Worm (Caenorhabditis elegans) whole organism, L2 larva: Measurements from ENCODE around the gene F15A4.2.

ENCODE experiments used
- F13H6.1 ChIP-seq: sonication (generic microtip); optimal IDR thresholded peaks from 2 replicates; lab custom pipeline; 2016; ENCODE audit warnings: missing genetic modification characterization, missing compliant biosample characterization
- R02D3.7 ChIP-seq: fragments of 150-350 bp; optimal IDR thresholded peaks from 2 replicates; lab custom pipeline; 2014; ENCODE audit warnings: missing biosample characterization, missing genetic modification characterization
- ZK546.5 ChIP-seq: sonication (generic microtip); optimal IDR thresholded peaks from 2 replicates; lab custom pipeline; 2017; ENCODE audit warnings: missing biosample characterization, missing genetic modification characterization
- aly-2 ChIP-seq: fragments of 150-350 bp; optimal IDR thresholded peaks from 2 replicates; lab custom pipeline; 2014; ENCODE audit warnings: missing biosample characterization, missing genetic modification characterization
- ama-1 ChIP-seq: fragments of 150-350 bp; optimal IDR thresholded peaks from 2 replicates; lab custom pipeline; 2018; ENCODE audit warnings: inconsistent platforms
- blmp-1 ChIP-seq: sonication (generic microtip); optimal IDR thresholded peaks from 2 replicates; lab custom pipeline; 2017; ENCODE audit warnings: missing genetic modification characterization, mild to moderate bottlenecking, missing compliant biosample characterization, antibody characterized with exemption, moderate library complexity; ENCODE audit not compliant: insufficient read depth
- ceh-16 ChIP-seq: fragments of 150-350 bp; optimal IDR thresholded peaks from 2 replicates; lab custom pipeline; 2014; ENCODE audit warnings: missing biosample characterization, missing genetic modification characterization
- crh-2 ChIP-seq: sonication (generic microtip); optimal IDR thresholded peaks from 2 replicates; lab custom pipeline; 2017; ENCODE audit warnings: missing biosample characterization, missing genetic modification characterization
- elt-1 ChIP-seq: fragments of 150-350 bp; optimal IDR thresholded peaks from 2 replicates; lab custom pipeline; 2014; ENCODE audit warnings: missing biosample characterization, missing genetic modification characterization
- elt-3 ChIP-seq: sonication (generic microtip); optimal IDR thresholded peaks from 2 replicates; lab custom pipeline; 2017; ENCODE audit warnings: missing biosample characterization, missing genetic modification characterization
- fos-1 ChIP-seq: fragments of 150-350 bp; optimal IDR thresholded peaks from 2 replicates; lab custom pipeline; 2014; ENCODE audit warnings: missing biosample characterization, missing genetic modification characterization
- gmeb-1 ChIP-seq: fragments of 150-350 bp; optimal IDR thresholded peaks from 2 replicates; lab custom pipeline; 2014; ENCODE audit warnings: missing biosample characterization, missing genetic modification characterization
- lin-11 ChIP-seq: fragments of 150-350 bp; sonication (generic microtip); optimal IDR thresholded peaks from 2 replicates; lab custom pipeline; 2014; ENCODE audit warnings: missing biosample characterization, missing genetic modification characterization, inconsistent platforms, mixed read lengths
- lin-13 ChIP-seq: fragments of 150-350 bp; optimal IDR thresholded peaks from 2 replicates; lab custom pipeline; 2014; ENCODE audit warnings: missing biosample characterization, missing genetic modification reagents, missing genetic modification characterization
- mbf-1 ChIP-seq: sonication (generic microtip); optimal IDR thresholded peaks from 2 replicates; lab custom pipeline; 2017; ENCODE audit warnings: missing biosample characterization, missing genetic modification characterization
- mdl-1 ChIP-seq, 2 experiments: fragments of 150-350 bp in 1 of 2; sonication (generic microtip) in 1 of 2; optimal IDR thresholded peaks; 2 replicates each; lab custom pipeline; 2017; ENCODE audit warnings: missing biosample characterization in 2 of 2, missing genetic modification characterization in 2 of 2
- nhr-10 ChIP-seq: sonication (generic microtip); optimal IDR thresholded peaks from 2 replicates; lab custom pipeline; 2017; ENCODE audit warnings: missing biosample characterization, missing genetic modification characterization
- nhr-12 ChIP-seq: fragments of 150-350 bp; optimal IDR thresholded peaks from 2 replicates; lab custom pipeline; 2014; ENCODE audit warnings: missing biosample characterization, missing genetic modification characterization
- nhr-129 ChIP-seq: fragments of 150-350 bp; optimal IDR thresholded peaks from 2 replicates; lab custom pipeline; 2014; ENCODE audit warnings: missing biosample characterization, missing genetic modification characterization
- nhr-21 ChIP-seq: fragments of 150-350 bp; optimal IDR thresholded peaks from 2 replicates; lab custom pipeline; 2014; ENCODE audit warnings: missing biosample characterization, missing genetic modification characterization
- nhr-237 ChIP-seq: fragments of 150-350 bp; optimal IDR thresholded peaks from 2 replicates; lab custom pipeline; 2014; ENCODE audit warnings: missing biosample characterization, missing genetic modification characterization
- nhr-6 ChIP-seq: fragments of 150-350 bp; optimal IDR thresholded peaks from 2 replicates; lab custom pipeline; 2014; ENCODE audit warnings: missing biosample characterization, missing genetic modification characterization
- nhr-77 ChIP-seq: fragments of 150-350 bp; optimal IDR thresholded peaks from 2 replicates; lab custom pipeline; 2014; ENCODE audit warnings: missing biosample characterization, missing genetic modification characterization
- peb-1 ChIP-seq: fragments of 150-350 bp; optimal IDR thresholded peaks from 2 replicates; lab custom pipeline; 2014; ENCODE audit warnings: missing biosample characterization, missing genetic modification characterization
- sem-4 ChIP-seq: fragments of 150-350 bp; optimal IDR thresholded peaks from 2 replicates; lab custom pipeline; 2014; ENCODE audit warnings: missing biosample characterization, missing genetic modification reagents, missing genetic modification characterization
- skn-1 ChIP-seq: sonication (generic microtip); optimal IDR thresholded peaks from 2 replicates; lab custom pipeline; 2017; ENCODE audit warnings: missing biosample characterization, missing genetic modification characterization
- sma-9 ChIP-seq, 2 experiments: fragments of 150-350 bp in 1 of 2; sonication (generic microtip) in 1 of 2; optimal IDR thresholded peaks; 2 replicates each; lab custom pipeline; 2014 to 2016; ENCODE audit warnings: missing genetic modification characterization in 2 of 2, mild to moderate bottlenecking in 1 of 2, missing biosample characterization in 1 of 2, missing compliant biosample characterization in 1 of 2, missing genetic modification reagents in 1 of 2, moderate library complexity in 1 of 2
- snpc-4 ChIP-seq: fragments of 150-350 bp; optimal IDR thresholded peaks from 2 replicates; lab custom pipeline; 2014; ENCODE audit warnings: missing biosample characterization, missing genetic modification characterization
- unc-55 ChIP-seq: fragments of 150-350 bp; sonication (generic microtip); optimal IDR thresholded peaks from 3 replicates; lab custom pipeline; 2014; ENCODE audit warnings: missing biosample characterization, missing genetic modification reagents, missing genetic modification characterization
- unc-62 ChIP-seq: fragments of 150-350 bp; optimal IDR thresholded peaks from 2 replicates; lab custom pipeline; 2014; ENCODE audit warnings: missing biosample characterization, missing genetic modification reagents, missing genetic modification characterization
- zag-1 ChIP-seq: fragments of 150-350 bp; optimal IDR thresholded peaks from 2 replicates; lab custom pipeline; 2014; ENCODE audit warnings: missing biosample characterization, missing genetic modification characterization
- ztf-1 ChIP-seq: fragments of 200-800 bp; sonication (Bioruptor generic); conservative IDR thresholded peaks from 2 replicates; pipeline ENCODE4 v1.3.6; 2022; ENCODE audit warnings: missing genetic modification characterization, missing compliant biosample characterization
- ztf-11 ChIP-seq: sonication (generic microtip); optimal IDR thresholded peaks from 2 replicates; lab custom pipeline; 2017; ENCODE audit warnings: missing biosample characterization, missing genetic modification characterization
- ztf-4 ChIP-seq: fragments of 150-350 bp; optimal IDR thresholded peaks from 2 replicates; lab custom pipeline; 2014; ENCODE audit warnings: missing biosample characterization, missing genetic modification characterization

F15A4.2 gene

DNA sequence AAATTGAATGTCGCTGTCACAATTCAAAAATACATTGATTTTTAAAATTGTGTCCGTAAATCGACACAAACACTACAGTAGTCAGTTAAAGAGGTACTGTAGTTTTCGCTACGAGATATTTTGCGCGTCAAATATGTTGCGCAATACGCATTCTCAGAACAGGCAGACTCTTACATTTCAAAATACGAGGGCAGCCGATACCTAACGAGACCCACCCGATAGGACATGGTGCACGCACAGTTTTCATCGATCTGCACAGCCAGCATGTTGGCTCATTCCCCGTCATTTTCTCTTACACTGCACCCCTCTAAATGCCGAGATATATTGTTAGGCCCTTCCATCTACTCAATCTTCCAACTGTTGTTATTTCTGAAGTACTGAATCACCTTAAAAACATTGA, at the start of gene F15A4.2:
TSS of gene F15A4.2 (plus strand) at position 301 of the 400 bp plus-strand sequence.
- TF ChIP-seq sem-4 (tag; lab: Kevin White, UChicago) (no peak), ceh-16 (tag; lab: Kevin White, UChicago) (no peak), ztf-4 (tag; lab: Kevin White, UChicago) (no peak), nhr-129 (tag; lab: Kevin White, UChicago) (no peak), R02D3.7 (tag; lab: Kevin White, UChicago) (no peak), nhr-12 (tag; lab: Kevin White, UChicago) (no peak), unc-55 (GFP tag; lab: Kevin White, UChicago) (no peak), ZK546.5 (tag; lab: Kevin White, UChicago) (no peak), elt-1 (no peak), F13H6.1 (tag; lab: Kevin White, UChicago) (no peak)

DNA sequence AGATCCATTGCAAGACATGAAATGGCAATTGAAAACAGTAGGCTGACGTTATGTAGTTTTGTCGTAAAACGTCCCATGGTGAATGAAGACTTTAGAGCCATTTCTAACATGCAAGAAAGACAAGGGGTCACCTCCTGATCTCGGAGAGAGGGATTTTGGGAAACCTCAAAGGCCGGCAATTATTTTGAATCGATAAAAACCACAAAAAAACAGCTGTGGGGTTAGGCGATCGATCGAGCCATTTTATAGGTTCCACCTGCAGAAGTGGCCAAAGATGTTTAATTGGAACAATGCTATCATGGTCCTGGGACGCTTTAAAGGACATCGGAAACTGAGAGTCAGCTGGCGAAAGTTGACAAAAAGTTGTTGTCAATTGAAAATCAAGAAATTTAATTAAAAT, 47.5 kb upstream of the F15A4.2 start, which contains the start of gene Y57A10C.11:
TSS of gene Y57A10C.11 (minus strand) at position 101 of the 400 bp plus-strand sequence.
- no peak for TF ChIP-seq nhr-6 (tag; lab: Kevin White, UChicago)
- TF ChIP-seq blmp-1, result no peak
- TF ChIP-seq zag-1 (tag; lab: Kevin White, UChicago), result no peak
- no peak for TF ChIP-seq aly-2 (tag; lab: Kevin White, UChicago)
- no peak for TF ChIP-seq snpc-4 (tag; lab: Kevin White, UChicago)
- TF ChIP-seq nhr-237 (tag; lab: Kevin White, UChicago), result no peak
- TF ChIP-seq mdl-1 (tag; optimal IDR thresholded peaks at IDR 0.05; lab: Kevin White, UChicago), result no peak
- no peak for TF ChIP-seq nhr-10 (tag; lab: Kevin White, UChicago)
- TF ChIP-seq nhr-77 (tag; lab: Kevin White, UChicago), result no peak
- no peak for TF ChIP-seq lin-13
- TF ChIP-seq elt-3 (tag; lab: Kevin White, UChicago), result no peak
- TF ChIP-seq sma-9 (GFP tag; optimal IDR thresholded peaks at IDR 0.05; lab: Kevin White, UChicago), result no peak
- TF ChIP-seq sma-9 (tag; optimal IDR thresholded peaks at IDR 0.05; lab: Kevin White, UChicago), result no peak
- TF ChIP-seq ama-1 (lab: Kevin White, UChicago), result no peak
- no peak for TF ChIP-seq unc-62
- TF ChIP-seq elt-1, result no peak

DNA sequence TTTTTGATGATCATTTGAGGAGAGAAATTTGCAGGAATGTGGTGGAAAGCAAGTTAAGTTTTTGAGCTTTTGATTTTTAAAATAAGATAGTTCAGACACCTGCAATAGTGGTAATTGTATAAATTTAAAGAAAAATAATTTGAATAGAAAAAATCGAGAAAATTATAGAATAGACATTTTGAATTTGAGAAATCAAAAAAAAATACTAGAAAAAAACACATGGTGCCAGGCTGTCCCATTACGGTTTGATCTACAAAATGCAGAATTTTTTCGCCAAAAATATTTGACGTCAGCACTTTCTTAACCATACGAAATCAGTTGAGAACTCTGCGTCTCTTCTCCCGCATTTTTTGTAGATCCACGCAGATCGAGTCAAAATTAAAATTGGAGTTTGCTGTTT, 44.8 kb upstream of the F15A4.2 start, which contains the start of gene sre-27:
TSS of gene sre-27 (minus strand) at position 101 of the 400 bp plus-strand sequence.
- no peak for TF ChIP-seq ceh-16 (tag; lab: Kevin White, UChicago)
- TF ChIP-seq aly-2 (tag; lab: Kevin White, UChicago), result no peak
- no peak for TF ChIP-seq F13H6.1 (tag; lab: Kevin White, UChicago)
- TF ChIP-seq sem-4 (tag; lab: Kevin White, UChicago), result no peak
- TF ChIP-seq skn-1 (tag; lab: Kevin White, UChicago), result no peak
- TF ChIP-seq nhr-6 (tag; lab: Kevin White, UChicago), result no peak
- no peak for TF ChIP-seq fos-1 (tag; lab: Kevin White, UChicago)
- no peak for TF ChIP-seq nhr-237 (tag; lab: Kevin White, UChicago)
- no peak for TF ChIP-seq blmp-1
- TF ChIP-seq sma-9 (GFP tag; optimal IDR thresholded peaks at IDR 0.05; lab: Kevin White, UChicago), result no peak
- no peak for TF ChIP-seq sma-9 (tag; optimal IDR thresholded peaks at IDR 0.05; lab: Kevin White, UChicago)
- TF ChIP-seq nhr-21 (tag; lab: Kevin White, UChicago), result no peak
- TF ChIP-seq snpc-4 (tag; lab: Kevin White, UChicago), result no peak
- no peak for TF ChIP-seq nhr-12 (tag; lab: Kevin White, UChicago)
- TF ChIP-seq lin-13, result no peak
- TF ChIP-seq ztf-11 (tag; lab: Kevin White, UChicago), result no peak
- TF ChIP-seq ztf-1, result no peak
- no peak for TF ChIP-seq lin-11

DNA sequence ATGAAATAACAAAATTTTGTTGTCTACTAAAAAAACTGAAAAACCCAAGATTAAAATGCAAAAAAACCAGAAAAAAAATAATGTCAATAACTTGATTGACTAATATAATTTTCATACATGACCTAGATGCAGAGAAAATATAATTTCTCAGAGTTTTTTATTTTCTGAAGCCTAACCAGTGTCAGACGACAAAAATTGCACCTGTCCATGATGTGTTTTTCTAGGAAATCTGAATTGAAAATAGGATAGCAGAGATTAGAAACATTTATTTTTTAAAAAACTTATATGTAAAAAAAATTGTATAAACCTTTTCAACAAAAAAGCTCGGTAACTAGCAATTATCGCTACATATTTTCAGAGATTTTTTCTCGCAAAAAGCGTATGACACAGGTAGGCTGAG, 44.3 kb upstream of the F15A4.2 start:
- peak; percentile 10 for TF ChIP-seq sma-9 (GFP tag; optimal IDR thresholded peaks at IDR 0.05; lab: Kevin White, UChicago)
- TF ChIP-seq sma-9 (tag; optimal IDR thresholded peaks at IDR 0.05; lab: Kevin White, UChicago), result no peak
- no peak for TF ChIP-seq ztf-11 (tag; lab: Kevin White, UChicago)

DNA sequence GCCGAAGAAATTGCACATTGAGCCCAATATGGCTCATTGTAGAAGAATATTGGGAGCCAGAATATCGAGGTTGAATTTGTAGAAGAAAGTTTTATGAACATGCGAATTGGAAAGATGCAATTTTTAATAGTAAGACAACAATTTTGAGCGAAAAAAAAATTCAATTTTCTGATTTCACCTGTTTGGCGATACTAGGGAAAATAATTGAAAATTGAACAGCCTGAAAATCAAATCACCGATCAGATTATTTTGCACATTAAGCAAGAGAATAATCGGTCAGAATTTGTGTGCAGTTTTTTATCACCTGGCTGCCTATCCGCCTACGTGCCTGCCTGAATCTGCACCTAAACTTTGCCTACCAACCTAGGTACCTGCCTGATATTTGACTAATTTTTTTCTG, 41.9 kb upstream of the F15A4.2 start, which contains the start of gene sre-26:
TSS of gene sre-26 (minus strand) at position 101 of the 400 bp plus-strand sequence.
- no peak for TF ChIP-seq mbf-1
- no peak for TF ChIP-seq crh-2
- TF ChIP-seq F13H6.1 (tag; lab: Kevin White, UChicago), result no peak
- no peak for TF ChIP-seq elt-1
- TF ChIP-seq skn-1 (tag; lab: Kevin White, UChicago), result no peak
- no peak for TF ChIP-seq blmp-1
- TF ChIP-seq gmeb-1 (tag; lab: Kevin White, UChicago), result no peak
- no peak for TF ChIP-seq peb-1 (tag; lab: Kevin White, UChicago)
- no peak for TF ChIP-seq sma-9 (GFP tag; optimal IDR thresholded peaks at IDR 0.05; lab: Kevin White, UChicago)
- TF ChIP-seq sma-9 (tag; optimal IDR thresholded peaks at IDR 0.05; lab: Kevin White, UChicago), result no peak
- TF ChIP-seq ama-1 (lab: Kevin White, UChicago), result no peak
